Worm (Caenorhabditis elegans): ENCODE results near the gene Y39E4B.5.

ce11 chrIII:13151765-13152164 lies 18.0 kb upstream of the Y39E4B.5 start:
- TF ChIP-seq nhr-237 (tag; optimal IDR thresholded peaks at IDR 0.05) (no peak), skn-1 (tag; optimal IDR thresholded peaks at IDR 0.05) (no peak), ceh-82 (tag; optimal IDR thresholded peaks at IDR 0.05) (no peak), nhr-12 (tag; optimal IDR thresholded peaks at IDR 0.05) (no peak), pha-4 (tag; optimal IDR thresholded peaks at IDR 0.05) (no peak), tbx-2 (tag; optimal IDR thresholded peaks at IDR 0.05) (no peak), pqm-1 (tag; optimal IDR thresholded peaks at IDR 0.05) (no peak), unc-62 (GFP tag; optimal IDR thresholded peaks at IDR 0.05) (no peak), elt-1 (tag; optimal IDR thresholded peaks at IDR 0.05) (no peak), ceh-9 (tag; optimal IDR thresholded peaks at IDR 0.05) (no peak)
